Worm (Caenorhabditis elegans): ENCODE data around the gene srg-3.

- TF ChIP-seq nhr-25 (tag; optimal IDR thresholded peaks at IDR 0.05), result no peak
- no peak for TF ChIP-seq unc-39 (tag; optimal IDR thresholded peaks at IDR 0.05)
- no peak for TF ChIP-seq snpc-4 (tag; optimal IDR thresholded peaks at IDR 0.05)
- TF ChIP-seq zag-1 (tag; optimal IDR thresholded peaks at IDR 0.05), result no peak
- no peak for TF ChIP-seq elt-3 (tag; optimal IDR thresholded peaks at IDR 0.05)
- TF ChIP-seq jun-1 (tag; optimal IDR thresholded peaks at IDR 0.05), result no peak
Measured at ce11 chrIII:6261985-6262384, 8.2 kb downstream of the srg-3 start, which contains the start of gene srg-4.
